Fruit fly (Drosophila melanogaster) whole organism, prepupa: ENCODE results near the gene Cyp9f3.

Experiments used
- Blimp-1 ChIP-seq: fragments of 200-800 bp; sonication (Bioruptor generic); optimal IDR thresholded peaks from 3 replicates; lab custom pipeline; 2017; ENCODE audit warnings: missing biosample characterization, missing genetic modification characterization, mild to moderate bottlenecking, moderate library complexity, missing genetic modification reagents
- CG10631 ChIP-seq: fragments of 200-800 bp; sonication (Bioruptor generic); optimal IDR thresholded peaks from 2 replicates; lab custom pipeline; 2016; ENCODE audit warnings: missing biosample characterization, missing genetic modification characterization
- CG10669 ChIP-seq: fragments of 200-800 bp; sonication (Bioruptor generic); optimal IDR thresholded peaks from 3 replicates; lab custom pipeline; 2018; ENCODE audit warnings: missing biosample characterization, mild to moderate bottlenecking, missing genetic modification characterization, moderate library complexity
- CG11294 ChIP-seq: fragments of 200-800 bp; sonication (Bioruptor generic); IDR thresholded peaks from 2 replicates; pipeline ENCODE4 v1.3.6; 2022; ENCODE audit warnings: missing biosample characterization, missing genetic modification characterization
- CG11902 ChIP-seq: fragments of 200-800 bp; sonication (Bioruptor generic); optimal IDR thresholded peaks from 3 replicates; lab custom pipeline; 2016; ENCODE audit warnings: missing biosample characterization, missing genetic modification characterization
- CG1621 ChIP-seq: fragments of 200-800 bp; sonication (Bioruptor generic); optimal IDR thresholded peaks from 3 replicates; lab custom pipeline; 2018; ENCODE audit warnings: missing biosample characterization, mild to moderate bottlenecking, missing genetic modification characterization
- CG3032 ChIP-seq: fragments of 200-800 bp; optimal IDR thresholded peaks from 2 replicates; lab custom pipeline; 2019; ENCODE audit warnings: missing biosample characterization, mild to moderate bottlenecking, missing genetic modification characterization, moderate library complexity
- CG31627 ChIP-seq: fragments of 200-800 bp; sonication (Bioruptor generic); optimal IDR thresholded peaks from 3 replicates; lab custom pipeline; 2016; ENCODE audit warnings: missing biosample characterization, missing genetic modification characterization
- CG32006 ChIP-seq: fragments of 200-800 bp; sonication (Bioruptor generic); optimal IDR thresholded peaks from 3 replicates; lab custom pipeline; 2017; ENCODE audit warnings: missing biosample characterization, mild to moderate bottlenecking, missing genetic modification characterization
- CG6163 ChIP-seq: fragments of 200-800 bp; sonication (Bioruptor generic); IDR thresholded peaks from 3 replicates; pipeline ENCODE4 v1.3.6; 2022; ENCODE audit warnings: missing biosample characterization, missing genetic modification characterization
- CG6276 ChIP-seq: fragments of 200-800 bp; sonication (Bioruptor generic); optimal IDR thresholded peaks from 2 replicates; lab custom pipeline; 2017; ENCODE audit warnings: missing biosample characterization, mild to moderate bottlenecking, missing genetic modification characterization
- CG6792 ChIP-seq: fragments of 200-800 bp; sonication (Bioruptor generic); optimal IDR thresholded peaks from 3 replicates; lab custom pipeline; 2016; ENCODE audit warnings: missing biosample characterization, missing genetic modification characterization
- CG6854 ChIP-seq: fragments of 200-800 bp; sonication (Bioruptor generic); optimal IDR thresholded peaks from 2 replicates; lab custom pipeline; 2017; ENCODE audit warnings: missing biosample characterization, mild to moderate bottlenecking, missing genetic modification characterization
- CG7368 ChIP-seq: fragments of 200-800 bp; sonication (Bioruptor generic); optimal IDR thresholded peaks from 3 replicates; lab custom pipeline; 2016; ENCODE audit warnings: missing biosample characterization, missing genetic modification characterization
- CG8119 ChIP-seq: fragments of 200-800 bp; sonication (Bioruptor generic); IDR thresholded peaks from 3 replicates; pipeline ENCODE4 v1.3.6; 2022; ENCODE audit warnings: missing biosample characterization, missing genetic modification characterization
- CG9139 ChIP-seq: fragments of 200-800 bp; sonication (Bioruptor generic); optimal IDR thresholded peaks from 3 replicates; lab custom pipeline; 2017; ENCODE audit warnings: missing biosample characterization, mild to moderate bottlenecking, missing genetic modification characterization
- Eip75B ChIP-seq: fragments of 200-800 bp; sonication (Bioruptor generic); optimal IDR thresholded peaks from 3 replicates; lab custom pipeline; 2016; ENCODE audit warnings: missing biosample characterization, missing genetic modification characterization
- Eip78C ChIP-seq: fragments of 200-800 bp; sonication (Bioruptor generic); peaks from one replicate; lab custom pipeline; 2016; ENCODE audit warnings: missing biosample characterization, missing genetic modification characterization
- Ets21C ChIP-seq: fragments of 200-800 bp; sonication (Bioruptor generic); optimal IDR thresholded peaks from 3 replicates; lab custom pipeline; 2016; ENCODE audit warnings: missing biosample characterization, missing genetic modification characterization
- Ets96B ChIP-seq: fragments of 200-800 bp; optimal IDR thresholded peaks from 2 replicates; lab custom pipeline; 2019; ENCODE audit warnings: missing biosample characterization, mild to moderate bottlenecking, missing genetic modification characterization, moderate library complexity
- Gug ChIP-seq: fragments of 200-800 bp; sonication (Bioruptor generic); IDR thresholded peaks from 2 replicates; pipeline ENCODE4 v1.3.6; 2022; ENCODE audit warnings: missing biosample characterization, missing genetic modification characterization
- Hr38 ChIP-seq: sonication (Bioruptor generic); optimal IDR thresholded peaks from 2 replicates; lab custom pipeline; 2016; ENCODE audit warnings: missing biosample characterization, missing genetic modification characterization
- Hr4 ChIP-seq: fragments of 200-800 bp; sonication (Bioruptor generic); optimal IDR thresholded peaks from 3 replicates; lab custom pipeline; 2016; ENCODE audit warnings: missing biosample characterization, missing genetic modification characterization
- Lpt ChIP-seq: fragments of 200-800 bp; sonication (Bioruptor generic); optimal IDR thresholded peaks from 3 replicates; lab custom pipeline; 2016; ENCODE audit warnings: missing biosample characterization, missing genetic modification characterization
- OdsH ChIP-seq: fragments of 200-800 bp; sonication (Bioruptor generic); optimal IDR thresholded peaks from 3 replicates; lab custom pipeline; 2016; ENCODE audit warnings: missing biosample characterization, missing genetic modification characterization
- Smox ChIP-seq: fragments of 200-800 bp; sonication (Bioruptor generic); optimal IDR thresholded peaks from 3 replicates; lab custom pipeline; 2016; ENCODE audit warnings: missing biosample characterization, missing genetic modification characterization
- Sox102F ChIP-seq: fragments of 200-800 bp; sonication (Bioruptor generic); optimal IDR thresholded peaks from 2 replicates; lab custom pipeline; 2016; ENCODE audit warnings: missing biosample characterization, mild to moderate bottlenecking, missing genetic modification characterization
- Sox14 ChIP-seq: fragments of 200-800 bp; sonication (Bioruptor generic); optimal IDR thresholded peaks from 3 replicates; lab custom pipeline; 2016; ENCODE audit warnings: missing biosample characterization, missing genetic modification characterization
- Sox15 ChIP-seq: fragments of 200-800 bp; sonication (Bioruptor generic); optimal IDR thresholded peaks from 3 replicates; lab custom pipeline; 2016; ENCODE audit warnings: missing biosample characterization, missing genetic modification characterization
- achi ChIP-seq: fragments of 200-800 bp; sonication (Bioruptor generic); optimal IDR thresholded peaks from 3 replicates; lab custom pipeline; 2016; ENCODE audit warnings: missing biosample characterization, missing genetic modification characterization
- acj6 ChIP-seq: fragments of 200-800 bp; sonication (Bioruptor generic); optimal IDR thresholded peaks from 3 replicates; lab custom pipeline; 2016; ENCODE audit warnings: missing biosample characterization, missing genetic modification characterization
- cyc ChIP-seq: fragments of 200-800 bp; sonication (Bioruptor generic); optimal IDR thresholded peaks from 3 replicates; lab custom pipeline; 2016; ENCODE audit warnings: missing biosample characterization, missing genetic modification characterization
- dac ChIP-seq: fragments of 200-800 bp; sonication (Bioruptor generic); optimal IDR thresholded peaks from 2 replicates; lab custom pipeline; 2017; ENCODE audit warnings: missing biosample characterization, mild to moderate bottlenecking, missing genetic modification characterization
- dsx ChIP-seq: fragments of 200-800 bp; optimal IDR thresholded peaks from 3 replicates; lab custom pipeline; 2019; ENCODE audit warnings: missing biosample characterization, mild to moderate bottlenecking, missing genetic modification characterization, moderate library complexity; ENCODE audit not compliant: poor library complexity, severe bottlenecking
- eg ChIP-seq: fragments of 200-800 bp; sonication (Bioruptor generic); IDR thresholded peaks from 3 replicates; pipeline ENCODE4 v1.3.6; 2022; ENCODE audit warnings: missing biosample characterization, missing genetic modification characterization
- esn ChIP-seq: fragments of 200-800 bp; sonication (Bioruptor generic); optimal IDR thresholded peaks from 2 replicates; lab custom pipeline; 2016; ENCODE audit warnings: missing biosample characterization, mild to moderate bottlenecking, missing genetic modification characterization, moderate library complexity
- fd59A ChIP-seq: fragments of 200-800 bp; sonication (Bioruptor generic); optimal IDR thresholded peaks from 2 replicates; lab custom pipeline; 2017; ENCODE audit warnings: missing biosample characterization, mild to moderate bottlenecking, missing genetic modification characterization, missing genetic modification reagents
- fd85E ChIP-seq: fragments of 200-800 bp; sonication (Bioruptor generic); optimal IDR thresholded peaks from 3 replicates; lab custom pipeline; 2016; ENCODE audit warnings: missing biosample characterization, missing genetic modification characterization
- lz ChIP-seq: fragments of 200-800 bp; sonication (Bioruptor generic); optimal IDR thresholded peaks from 3 replicates; lab custom pipeline; 2016; ENCODE audit warnings: missing biosample characterization, missing genetic modification characterization
- net ChIP-seq: fragments of 200-800 bp; sonication (Bioruptor generic); optimal IDR thresholded peaks from 3 replicates; lab custom pipeline; 2016; ENCODE audit warnings: missing biosample characterization, missing genetic modification characterization
- pdm3 ChIP-seq: fragments of 200-800 bp; sonication (Bioruptor generic); optimal IDR thresholded peaks from 3 replicates; lab custom pipeline; 2016; ENCODE audit warnings: missing biosample characterization, missing genetic modification characterization
- salr ChIP-seq, 2 experiments: fragments of 200-800 bp; sonication (Bioruptor generic); optimal IDR thresholded peaks; 3 replicates each; lab custom pipeline; 2016 to 2018; ENCODE audit warnings: missing biosample characterization in 2 of 2, missing genetic modification characterization in 2 of 2, mild to moderate bottlenecking in 1 of 2
- spab ChIP-seq: fragments of 200-800 bp; sonication (Bioruptor generic); optimal IDR thresholded peaks from 2 replicates; lab custom pipeline; 2017; ENCODE audit warnings: missing biosample characterization, mild to moderate bottlenecking, missing genetic modification characterization, missing genetic modification reagents
- ss ChIP-seq, 2 experiments: fragments of 200-800 bp; sonication (Bioruptor generic); optimal IDR thresholded peaks; 2 replicates in 1 of 2; 3 replicates in 1 of 2; lab custom pipeline; 2017 to 2018; ENCODE audit warnings: mild to moderate bottlenecking in 2 of 2, missing biosample characterization in 2 of 2, missing genetic modification characterization in 2 of 2, moderate library complexity in 1 of 2
- svp ChIP-seq: fragments of 200-800 bp; sonication (Bioruptor generic); peaks from one replicate; lab custom pipeline; 2016; ENCODE audit warnings: missing biosample characterization, missing genetic modification characterization
- topi ChIP-seq: fragments of 200-800 bp; sonication (Bioruptor generic); optimal IDR thresholded peaks from 3 replicates; lab custom pipeline; 2016; ENCODE audit warnings: missing biosample characterization, missing genetic modification characterization
- vri ChIP-seq: fragments of 200-800 bp; sonication (Bioruptor generic); optimal IDR thresholded peaks from 3 replicates; lab custom pipeline; 2016; ENCODE audit warnings: missing biosample characterization, mild to moderate bottlenecking, missing genetic modification characterization

Cyp9f3 gene

DNA sequence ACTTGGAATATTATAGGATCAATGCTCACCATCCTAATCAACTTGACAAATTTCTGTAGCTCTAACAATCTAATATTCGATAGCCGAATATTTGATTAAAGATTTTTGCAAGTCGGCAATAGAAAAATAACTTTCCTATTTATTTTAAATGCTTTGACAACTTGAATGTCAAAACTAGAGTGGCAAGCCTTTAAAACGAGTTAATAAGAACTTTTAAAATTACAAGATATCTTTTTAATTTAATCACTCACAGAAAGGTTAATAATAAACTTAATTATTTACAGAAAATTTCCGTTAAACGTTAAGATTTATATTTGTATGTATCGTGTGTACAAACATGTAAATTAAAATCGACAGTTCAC, 40.3 kb upstream of the Cyp9f3 start, which contains the start of the genes CG17207 and CG46427:
CG17207 (minus strand) TSS at position 101 of the 362 bp plus-strand sequence.
CG46427 (minus strand) TSS at position 101 of the 362 bp plus-strand sequence.
- TF ChIP-seq fd85E (no peak), Ets96B (tag; lab: Kevin White, UChicago) (no peak), CG7368 (GFP tag; lab: Kevin White, UChicago) (no peak), Sox15 (GFP tag; lab: Kevin White, UChicago) (no peak), salr (GFP tag; optimal IDR thresholded peaks at IDR 0.05; lab: Kevin White, UChicago) (no peak), svp (GFP tag; lab: Kevin White, UChicago) (no peak)

DNA sequence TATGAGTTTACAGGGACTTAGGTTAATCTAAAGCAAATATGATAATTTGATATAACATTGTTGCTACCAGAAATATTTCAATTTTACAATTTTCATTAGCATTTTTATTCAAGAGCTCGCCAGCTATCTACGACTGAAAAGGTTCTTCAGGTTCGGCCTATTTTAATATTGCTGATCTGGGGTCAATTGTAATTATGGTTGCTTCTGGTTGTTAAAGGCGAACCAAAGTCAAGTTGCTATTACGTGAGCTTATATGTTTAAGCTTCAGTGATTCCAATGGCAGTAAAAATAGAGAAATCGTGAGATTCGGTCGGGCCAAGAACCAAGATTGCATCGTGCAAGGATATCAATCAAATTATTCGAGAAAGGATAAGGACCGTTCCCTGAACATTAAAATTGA, 37.2 kb upstream of the Cyp9f3 start, which contains the start of gene Desat2:
Desat2 (plus strand) TSS at position 301 of the 400 bp plus-strand sequence.
- no peak for TF ChIP-seq Blimp-1 (GFP tag; lab: Kevin White, UChicago)
- TF ChIP-seq OdsH = no peak
- no peak for TF ChIP-seq achi (GFP tag; lab: Kevin White, UChicago)
- no peak for TF ChIP-seq esn (GFP tag; lab: Kevin White, UChicago)
- TF ChIP-seq Ets21C = no peak
- TF ChIP-seq Lpt (GFP tag; lab: Kevin White, UChicago) = no peak
- TF ChIP-seq CG6163 (GFP tag; lab: Robert Waterston, UW) = no peak
- no peak for TF ChIP-seq Eip75B (GFP tag; lab: Kevin White, UChicago)
- TF ChIP-seq ss (GFP tag; optimal IDR thresholded peaks at IDR 0.05; lab: Kevin White, UChicago) = no peak
- TF ChIP-seq, all 60 proteins: peak for 0

dm6 chr3R:12433764-12434163, 35.0 kb upstream of the Cyp9f3 start, which contains the start of the genes Aos1 and Srlp:
Gene Aos1 (minus strand): TSS chr3R:12433822.
Gene Srlp (plus strand): TSS chr3R:12434098.
- TF ChIP-seq CG7368 (GFP tag; lab: Kevin White, UChicago) = no peak
- no peak for TF ChIP-seq dac (GFP tag; lab: Kevin White, UChicago)
- TF ChIP-seq CG31627 (GFP tag; lab: Kevin White, UChicago) = no peak
- TF ChIP-seq Smox (GFP tag; lab: Kevin White, UChicago) = no peak
- TF ChIP-seq CG11294 = no peak
- TF ChIP-seq lz (GFP tag; lab: Kevin White, UChicago) = peak; percentile 2
- no peak for TF ChIP-seq Hr4 (GFP tag; lab: Kevin White, UChicago)
- no peak for TF ChIP-seq cyc (GFP tag; lab: Kevin White, UChicago)
- TF ChIP-seq CG6163 (GFP tag; lab: Robert Waterston, UW) = no peak
- TF ChIP-seq pdm3 (GFP tag; lab: Kevin White, UChicago) = no peak
- TF ChIP-seq Sox102F (GFP tag; lab: Kevin White, UChicago) = no peak
- TF ChIP-seq CG1621 (tag; lab: Kevin White, UChicago) = no peak
- no peak for TF ChIP-seq acj6 (GFP tag; lab: Kevin White, UChicago)
- no peak for TF ChIP-seq Ets21C
- no peak for TF ChIP-seq eg (GFP tag; lab: Robert Waterston, UW)
- TF ChIP-seq CG6854 = no peak
- TF ChIP-seq CG9139 (GFP tag; lab: Kevin White, UChicago) = no peak
- TF ChIP-seq CG8119 = no peak
- TF ChIP-seq OdsH = no peak
- no peak for TF ChIP-seq CG6792 (GFP tag; lab: Kevin White, UChicago)
- peak; percentile 47 for TF ChIP-seq Eip78C (GFP tag; lab: Kevin White, UChicago)
- TF ChIP-seq Gug (GFP tag; lab: Robert Waterston, UW) = no peak
- no peak for TF ChIP-seq CG10669 (GFP tag; lab: Kevin White, UChicago)
- peak; percentile 14 for TF ChIP-seq Lpt (GFP tag; lab: Kevin White, UChicago)
- no peak for TF ChIP-seq svp (GFP tag; lab: Kevin White, UChicago)
- no peak for TF ChIP-seq Sox15 (GFP tag; lab: Kevin White, UChicago)
- TF ChIP-seq esn (GFP tag; lab: Kevin White, UChicago) = peak; percentile 43
- TF ChIP-seq CG11902 (GFP tag; lab: Kevin White, UChicago) = no peak
- no peak for TF ChIP-seq spab (GFP tag; lab: Kevin White, UChicago)
- no peak for TF ChIP-seq CG6276
- no peak for TF ChIP-seq salr (GFP tag; optimal IDR thresholded peaks at IDR 0.05; lab: Kevin White, UChicago)
- peak; percentile 52 for TF ChIP-seq Sox14 (GFP tag; lab: Kevin White, UChicago)
- no peak for TF ChIP-seq vri (GFP tag; lab: Kevin White, UChicago)
- TF ChIP-seq CG32006 (GFP tag; lab: Kevin White, UChicago) = no peak
- TF ChIP-seq Ets96B (tag; lab: Kevin White, UChicago) = peak; percentile 35
- TF ChIP-seq Hr38 (GFP tag; lab: Kevin White, UChicago) = no peak
- TF ChIP-seq dsx (GFP tag; lab: Kevin White, UChicago) = peak; percentile 45
- no peak for TF ChIP-seq achi (GFP tag; lab: Kevin White, UChicago)
- no peak for TF ChIP-seq fd59A (GFP tag; lab: Kevin White, UChicago)
- no peak for TF ChIP-seq net (GFP tag; lab: Kevin White, UChicago)
- peak; percentile 70 for TF ChIP-seq CG3032
- peak; percentile 14 for TF ChIP-seq topi (GFP tag; lab: Kevin White, UChicago)
- no peak for TF ChIP-seq CG10631 (GFP tag; lab: Kevin White, UChicago)
